Fruit fly (Drosophila melanogaster) whole organism, embryonic: Measurements from ENCODE around the gene EndoGI.
A peak's percentile ranks its signal among the peaks of the same experiment; 100 is the strongest.

ENCODE experiments used
- Aef1 ChIP-seq: fragments of 200-800 bp; sonication (Bioruptor generic); IDR thresholded peaks from 3 replicates; pipeline ENCODE4 v1.3.6; 2022; ENCODE audit warnings: missing biosample characterization, missing genetic modification characterization
- Atf-2 ChIP-seq: fragments of 200-800 bp; sonication (Bioruptor generic); optimal IDR thresholded peaks from 2 replicates; lab custom pipeline; 2016; ENCODE audit warnings: missing biosample characterization, missing genetic modification characterization
- CG10366 ChIP-seq: fragments of 200-800 bp; sonication (Bioruptor generic); IDR thresholded peaks from 2 replicates; pipeline ENCODE4 v1.3.6; 2022; ENCODE audit warnings: missing biosample characterization, missing genetic modification characterization
- CG12236 ChIP-seq: fragments of 200-800 bp; sonication (Bioruptor generic); optimal IDR thresholded peaks from 2 replicates; lab custom pipeline; 2016; ENCODE audit warnings: missing biosample characterization, missing genetic modification characterization
- CG12391 ChIP-seq: fragments of 200-800 bp; sonication (Bioruptor generic); optimal IDR thresholded peaks from 3 replicates; lab custom pipeline; 2018; ENCODE audit warnings: missing biosample characterization, mild to moderate bottlenecking, missing genetic modification characterization, moderate library complexity
- CG14667 ChIP-seq: fragments of 200-800 bp; sonication (Bioruptor generic); IDR thresholded peaks from 2 replicates; pipeline ENCODE4 v1.3.6; 2022; ENCODE audit warnings: missing biosample characterization, missing genetic modification characterization
- CG15073 ChIP-seq: fragments of 200-800 bp; sonication (Bioruptor generic); optimal IDR thresholded peaks from 2 replicates; lab custom pipeline; 2016; ENCODE audit warnings: missing biosample characterization, missing genetic modification characterization
- CG15269 ChIP-seq: fragments of 200-800 bp; sonication (Bioruptor generic); optimal IDR thresholded peaks from 2 replicates; lab custom pipeline; 2018; ENCODE audit warnings: missing biosample characterization, mild to moderate bottlenecking, missing genetic modification characterization, moderate library complexity
- CG16815 ChIP-seq: fragments of 200-800 bp; sonication (Bioruptor generic); optimal IDR thresholded peaks from 3 replicates; lab custom pipeline; 2017; ENCODE audit warnings: missing biosample characterization, mild to moderate bottlenecking, missing genetic modification characterization
- CG17568 ChIP-seq: fragments of 200-800 bp; sonication (Bioruptor generic); optimal IDR thresholded peaks from 2 replicates; lab custom pipeline; 2018; ENCODE audit warnings: missing biosample characterization, mild to moderate bottlenecking, missing genetic modification characterization, moderate library complexity
- CG1832 ChIP-seq: fragments of 200-800 bp; sonication (Bioruptor generic); optimal IDR thresholded peaks from 2 replicates; lab custom pipeline; 2017; ENCODE audit warnings: missing biosample characterization, mild to moderate bottlenecking, missing genetic modification characterization, inconsistent platforms
- CG18619 ChIP-seq: fragments of 200-800 bp; sonication (Bioruptor generic); optimal IDR thresholded peaks from 3 replicates; lab custom pipeline; 2017; ENCODE audit warnings: missing biosample characterization, mild to moderate bottlenecking, missing genetic modification characterization
- CG18764 ChIP-seq: fragments of 200-800 bp; sonication (Bioruptor generic); optimal IDR thresholded peaks from 3 replicates; lab custom pipeline; 2016; ENCODE audit warnings: missing biosample characterization, missing genetic modification characterization
- CG2678 ChIP-seq: fragments of 200-800 bp; sonication (Bioruptor generic); optimal IDR thresholded peaks from 3 replicates; lab custom pipeline; 2019; ENCODE audit warnings: missing biosample characterization, mild to moderate bottlenecking, missing genetic modification characterization, moderate library complexity
- CG2889 ChIP-seq: fragments of 200-800 bp; sonication (Bioruptor generic); IDR thresholded peaks from 3 replicates; pipeline ENCODE4 v1.3.6; 2022; ENCODE audit warnings: missing biosample characterization, missing genetic modification characterization
- CG31224 ChIP-seq: fragments of 200-800 bp; sonication (Bioruptor generic); IDR thresholded peaks from 2 replicates; pipeline ENCODE4 v1.3.6; 2022; ENCODE audit warnings: missing biosample characterization, missing genetic modification characterization
- CG3407 ChIP-seq: fragments of 200-800 bp; sonication (Bioruptor generic); optimal IDR thresholded peaks from 2 replicates; lab custom pipeline; 2018; ENCODE audit warnings: missing biosample characterization, mild to moderate bottlenecking, missing genetic modification characterization
- CG3995 ChIP-seq: fragments of 200-800 bp; sonication (Bioruptor generic); optimal IDR thresholded peaks from 3 replicates; lab custom pipeline; 2016; ENCODE audit warnings: missing biosample characterization, missing genetic modification characterization
- CG6254 ChIP-seq: fragments of 200-800 bp; sonication (Bioruptor generic); optimal IDR thresholded peaks from 3 replicates; lab custom pipeline; 2017; ENCODE audit warnings: mild to moderate bottlenecking, missing biosample characterization, missing genetic modification reagents, missing genetic modification characterization
- CG6689 ChIP-seq: fragments of 200-800 bp; sonication (Bioruptor generic); IDR thresholded peaks from 2 replicates; pipeline ENCODE4 v1.3.6; 2022; ENCODE audit warnings: missing biosample characterization, missing genetic modification characterization
- CG8089 ChIP-seq: fragments of 200-800 bp; sonication (Bioruptor generic); optimal IDR thresholded peaks from 3 replicates; lab custom pipeline; 2016; ENCODE audit warnings: missing biosample characterization, missing genetic modification characterization
- CG9932 ChIP-seq: fragments of 200-800 bp; sonication (Bioruptor generic); IDR thresholded peaks from 2 replicates; pipeline ENCODE4 v1.3.6; 2022; ENCODE audit warnings: missing biosample characterization, missing genetic modification characterization
- CTCF ChIP-seq: fragments of 200-800 bp; sonication (Bioruptor generic); optimal IDR thresholded peaks from 2 replicates; lab custom pipeline; 2017; ENCODE audit warnings: missing biosample characterization, mild to moderate bottlenecking, missing genetic modification characterization, moderate library complexity
- Dbx ChIP-seq: fragments of 200-800 bp; sonication (Bioruptor generic); IDR thresholded peaks from 3 replicates; pipeline ENCODE4 v1.3.6; 2022; ENCODE audit warnings: missing biosample characterization, missing genetic modification characterization
- Dip2 ChIP-seq: fragments of 200-800 bp; sonication (Bioruptor generic); IDR thresholded peaks from 2 replicates; pipeline ENCODE4 v1.3.6; 2022; ENCODE audit warnings: missing biosample characterization, missing genetic modification characterization
- GATAe ChIP-seq: fragments of 200-800 bp; sonication (Bioruptor generic); conservative IDR thresholded peaks from 2 replicates; pipeline ENCODE4 v1.3.6; 2022; ENCODE audit warnings: missing biosample characterization, missing genetic modification characterization
- HLHmδ ChIP-seq: fragments of 200-800 bp; sonication (Bioruptor generic); optimal IDR thresholded peaks from 2 replicates; lab custom pipeline; 2018; ENCODE audit warnings: missing biosample characterization, mild to moderate bottlenecking, missing genetic modification characterization, moderate library complexity
- Hmr ChIP-seq: fragments of 200-800 bp; sonication (Bioruptor generic); optimal IDR thresholded peaks from 3 replicates; lab custom pipeline; 2017; ENCODE audit warnings: mild to moderate bottlenecking, missing biosample characterization, missing genetic modification reagents, missing genetic modification characterization
- Hmx ChIP-seq: fragments of 200-800 bp; sonication (Bioruptor generic); optimal IDR thresholded peaks from 2 replicates; lab custom pipeline; 2016; ENCODE audit warnings: missing biosample characterization, missing genetic modification characterization
- Hr39 ChIP-seq: fragments of >200 bp; optimal IDR thresholded peaks from 2 replicates; lab custom pipeline; 2017
- Hr51 ChIP-seq, 2 experiments: fragments of 200-800 bp; sonication (Bioruptor generic); optimal IDR thresholded peaks; 2 replicates in 1 of 2; 3 replicates in 1 of 2; lab custom pipeline; 2016 to 2018; ENCODE audit warnings: missing biosample characterization in 2 of 2, missing genetic modification characterization in 2 of 2, mild to moderate bottlenecking in 1 of 2, moderate library complexity in 1 of 2
- Mes4 ChIP-seq: fragments of 200-800 bp; sonication (Bioruptor generic); optimal IDR thresholded peaks from 2 replicates; lab custom pipeline; 2016; ENCODE audit warnings: missing biosample characterization, missing genetic modification characterization
- NK7.1 ChIP-seq: fragments of 200-800 bp; sonication (Bioruptor generic); optimal IDR thresholded peaks from 3 replicates; lab custom pipeline; 2016; ENCODE audit warnings: missing biosample characterization, missing genetic modification characterization
- Optix ChIP-seq: fragments of 200-800 bp; sonication (Bioruptor generic); IDR thresholded peaks from 3 replicates; pipeline ENCODE4 v1.3.6; 2022; ENCODE audit warnings: missing biosample characterization, missing genetic modification characterization
- Sox102F ChIP-seq: fragments of 200-800 bp; sonication (Bioruptor generic); optimal IDR thresholded peaks from 2 replicates; lab custom pipeline; 2018; ENCODE audit warnings: missing biosample characterization, mild to moderate bottlenecking, missing genetic modification characterization, moderate library complexity
- Stat92E ChIP-seq, 3 experiments: fragments of >200 bp in 2 of 3; fragments of 200-800 bp in 1 of 3; sonication (Bioruptor generic) in 1 of 3; optimal IDR thresholded peaks; 2 replicates each; lab custom pipeline; 2017 to 2019; ENCODE audit warnings: missing biosample characterization in 3 of 3, missing genetic modification characterization in 3 of 3, mild to moderate bottlenecking in 1 of 3, moderate library complexity in 1 of 3
- amos ChIP-seq: fragments of 200-800 bp; sonication (Bioruptor generic); IDR thresholded peaks from 2 replicates; pipeline ENCODE4 v1.3.6; 2022; ENCODE audit warnings: missing biosample characterization, missing genetic modification characterization; ENCODE audit not compliant: partially characterized antibody
- bcd ChIP-seq: fragments of 200-800 bp; sonication (Bioruptor generic); optimal IDR thresholded peaks from 2 replicates; lab custom pipeline; 2017; ENCODE audit warnings: missing biosample characterization, mild to moderate bottlenecking, missing genetic modification characterization
- ci ChIP-seq: fragments of 200-800 bp; sonication (Bioruptor generic); IDR thresholded peaks from 3 replicates; pipeline ENCODE4 v1.3.6; 2022; ENCODE audit warnings: missing biosample characterization, missing genetic modification characterization
- crol ChIP-seq: fragments of 200-800 bp; sonication (Bioruptor generic); IDR thresholded peaks from 2 replicates; pipeline ENCODE4 v1.3.6; 2022; ENCODE audit warnings: missing biosample characterization, missing genetic modification characterization
- emc ChIP-seq: fragments of 200-800 bp; sonication (Bioruptor generic); optimal IDR thresholded peaks from 2 replicates; lab custom pipeline; 2016; ENCODE audit warnings: missing biosample characterization, missing genetic modification characterization
- gro ChIP-seq: fragments of 200-800 bp; sonication (Bioruptor generic); optimal IDR thresholded peaks from 2 replicates; lab custom pipeline; 2016; ENCODE audit warnings: missing biosample characterization, missing genetic modification characterization
- her ChIP-seq: fragments of 200-800 bp; sonication (Bioruptor generic); optimal IDR thresholded peaks from 2 replicates; lab custom pipeline; 2016; ENCODE audit warnings: missing biosample characterization, missing genetic modification characterization
- lilli ChIP-seq: fragments of 200-800 bp; sonication (Bioruptor generic); optimal IDR thresholded peaks from 3 replicates; lab custom pipeline; 2016; ENCODE audit warnings: missing biosample characterization, missing genetic modification characterization
- lmd ChIP-seq: fragments of 200-800 bp; sonication (Bioruptor generic); IDR thresholded peaks from 2 replicates; pipeline ENCODE4 v1.3.6; 2022; ENCODE audit warnings: missing biosample characterization, missing genetic modification characterization
- org-1 ChIP-seq: fragments of 200-800 bp; sonication (Bioruptor generic); optimal IDR thresholded peaks from 2 replicates; lab custom pipeline; 2017; ENCODE audit warnings: missing biosample characterization, missing genetic modification characterization
- pan ChIP-seq, 4 experiments: fragments of >200 bp in 3 of 4; fragments of 200-800 bp in 1 of 4; sonication (Bioruptor generic) in 1 of 4; optimal IDR thresholded peaks in 3 of 4; IDR thresholded peaks in 1 of 4; 2 replicates each; pipeline versions ENCODE4 v1.3.6 to Lab custom; 2017 to 2022; ENCODE audit warnings: missing biosample characterization in 2 of 4, missing genetic modification characterization in 2 of 4, mixed read lengths in 1 of 4
- pb ChIP-seq: fragments of 200-800 bp; sonication (Bioruptor generic); optimal IDR thresholded peaks from 3 replicates; lab custom pipeline; 2016; ENCODE audit warnings: missing biosample characterization, missing genetic modification characterization
- sna ChIP-seq: fragments of 200-800 bp; sonication (Bioruptor generic); IDR thresholded peaks from 2 replicates; pipeline ENCODE4 v1.3.6; 2022; ENCODE audit warnings: missing biosample characterization, missing genetic modification characterization; ENCODE audit not compliant: partially characterized antibody
- sob ChIP-seq: fragments of 200-800 bp; sonication (Bioruptor generic); IDR thresholded peaks from 2 replicates; pipeline ENCODE4 v1.3.6; 2022; ENCODE audit warnings: missing biosample characterization, missing genetic modification characterization
- zen ChIP-seq: fragments of 200-800 bp; sonication (Bioruptor generic); optimal IDR thresholded peaks from 3 replicates; lab custom pipeline; 2018; ENCODE audit warnings: missing biosample characterization, mild to moderate bottlenecking, missing genetic modification characterization, moderate library complexity
- zf30C ChIP-seq: fragments of 200-800 bp; sonication (Bioruptor generic); optimal IDR thresholded peaks from 3 replicates; lab custom pipeline; 2018; ENCODE audit warnings: missing biosample characterization, mild to moderate bottlenecking, missing genetic modification characterization

Gene EndoGI

dm6 chr2L:16272730-16273129, 15.2 kb downstream of the EndoGI start (continued):
- no peak for TF ChIP-seq Hr39 (lab: Kevin White, UChicago)
- peak; percentile 49 for TF ChIP-seq CG17568 (GFP tag; lab: Kevin White, UChicago)
- TF ChIP-seq CTCF = no peak
- TF ChIP-seq bcd (GFP tag; lab: Kevin White, UChicago) = no peak
- peak; percentile 20 for TF ChIP-seq org-1 (GFP tag; lab: Kevin White, UChicago)
- TF ChIP-seq Atf-2 = no peak
- TF ChIP-seq CG31224 (GFP tag; lab: Robert Waterston, UW) = no peak
- no peak for TF ChIP-seq CG2889 (GFP tag; lab: Robert Waterston, UW)
- no peak for TF ChIP-seq her
- TF ChIP-seq ci (GFP tag; lab: Robert Waterston, UW) = peak; percentile 72; the same call in 2 of the 3 replicates
- TF ChIP-seq CG10366 = no peak
- TF ChIP-seq CG15269 = no peak
- no peak for TF ChIP-seq emc
- no peak for TF ChIP-seq CG8089 (GFP tag; lab: Kevin White, UChicago)
- TF ChIP-seq CG1832 (GFP tag; lab: Kevin White, UChicago) = no peak
- TF ChIP-seq gro (GFP tag; lab: Kevin White, UChicago) = no peak
- TF ChIP-seq Stat92E (GFP tag; optimal IDR thresholded peaks at IDR 0.05; lab: Kevin White, UChicago) = no peak
- no peak for TF ChIP-seq GATAe
- TF ChIP-seq CG18764 = no peak
- no peak for TF ChIP-seq lmd (GFP tag; lab: Robert Waterston, UW)
- no peak for TF ChIP-seq CG9932 (GFP tag; lab: Robert Waterston, UW)
- TF ChIP-seq CG3995 (GFP tag; lab: Kevin White, UChicago) = no peak
- TF ChIP-seq sna (GFP tag; lab: Robert Waterston, UW) = no peak
- TF ChIP-seq pb (GFP tag; lab: Kevin White, UChicago) = no peak
- TF ChIP-seq CG2678 (tag; lab: Kevin White, UChicago) = peak; percentile 52
- TF ChIP-seq lilli (GFP tag; lab: Kevin White, UChicago) = no peak
- peak; percentile 56 for TF ChIP-seq CG3407
- TF ChIP-seq CG16815 (GFP tag; lab: Kevin White, UChicago) = no peak
- TF ChIP-seq Hmr = peak; percentile 71
- TF ChIP-seq CG6689 (GFP tag; lab: Robert Waterston, UW) = no peak
- TF ChIP-seq Aef1 (GFP tag; lab: Robert Waterston, UW) = no peak
- TF ChIP-seq zf30C (GFP tag; lab: Kevin White, UChicago) = no peak
- peak; percentile 15 for TF ChIP-seq HLHmδ (GFP tag; lab: Kevin White, UChicago)
- no peak for TF ChIP-seq zen (tag; lab: Kevin White, UChicago)
- 0 out of 2 replicates have a peak, but pooled peaks have one; percentile 33 for TF ChIP-seq sob (GFP tag; lab: Robert Waterston, UW)
- TF ChIP-seq CG6254 (GFP tag; lab: Kevin White, UChicago) = no peak
- no peak for TF ChIP-seq Mes4 (GFP tag; lab: Kevin White, UChicago)
- TF ChIP-seq NK7.1 = no peak
- no peak for TF ChIP-seq CG12391 (tag; lab: Kevin White, UChicago)
- TF ChIP-seq CG15073 (GFP tag; lab: Kevin White, UChicago) = no peak
- no peak for TF ChIP-seq Optix
- TF ChIP-seq CG14667 (GFP tag; lab: Robert Waterston, UW) = no peak
- no peak for TF ChIP-seq Sox102F
- no peak for TF ChIP-seq amos
- TF ChIP-seq CG18619 (GFP tag; lab: Kevin White, UChicago) = peak; percentile 31
- no peak for TF ChIP-seq crol (GFP tag; lab: Robert Waterston, UW)
- no peak for TF ChIP-seq Hmx
- no peak for TF ChIP-seq CG12236
- TF ChIP-seq Hr51 (GFP tag; optimal IDR thresholded peaks at IDR 0.05; lab: Kevin White, UChicago) = no peak
- no peak for TF ChIP-seq Dbx (GFP tag; lab: Robert Waterston, UW)
- TF ChIP-seq Dip2 = no peak
- no peak for TF ChIP-seq pan (optimal IDR thresholded peaks at IDR 0.05; lab: Kevin White, UChicago)
- TF ChIP-seq pan (GFP tag; optimal IDR thresholded peaks at IDR 0.05 in 1 of 2, IDR thresholded peaks at IDR 0.05 in 1 of 2) = no peak
